Fruit fly (Drosophila melanogaster) whole organism, pupa: ENCODE results near the gene Rim.

Experiments used
- CG8159 ChIP-seq: fragments of 200-800 bp; sonication (Bioruptor generic); optimal IDR thresholded peaks from 3 replicates; lab custom pipeline; 2018; ENCODE audit warnings: missing biosample characterization, mild to moderate bottlenecking, missing genetic modification characterization, moderate library complexity
- Ets98B ChIP-seq: fragments of 200-800 bp; sonication (Bioruptor generic); IDR thresholded peaks from 2 replicates; pipeline ENCODE4 v1.3.6; 2022; ENCODE audit warnings: missing biosample characterization, missing genetic modification characterization
- fd96Ca ChIP-seq: fragments of 200-800 bp; sonication (Bioruptor generic); IDR thresholded peaks from 3 replicates; pipeline ENCODE4 v1.3.6; 2022; ENCODE audit warnings: missing biosample characterization, missing genetic modification characterization

DNA sequence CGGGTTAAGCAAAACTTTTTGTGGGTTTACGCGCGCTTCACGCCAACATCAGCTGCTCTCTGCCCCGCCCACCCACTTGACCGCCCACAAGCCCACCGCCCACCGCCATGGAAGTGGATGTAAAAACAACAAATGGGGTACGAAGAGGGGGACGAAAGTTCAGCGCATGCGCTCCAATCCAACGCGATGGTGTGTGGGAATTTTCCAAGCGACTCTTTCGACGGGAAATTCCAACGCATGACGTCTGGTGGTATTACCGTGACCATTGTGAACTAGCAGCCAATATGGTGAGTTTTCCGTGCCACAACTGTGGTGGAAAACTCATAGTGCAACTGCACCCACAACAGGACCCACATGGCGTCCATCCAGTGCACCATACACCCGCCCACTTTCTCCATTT, 14.1 kb downstream of the Rim start:
- TF ChIP-seq Ets98B (GFP tag; lab: Robert Waterston, UW) (no peak), CG8159 (tag; lab: Kevin White, UChicago) (no peak), fd96Ca (GFP tag; lab: Robert Waterston, UW) (no peak)
